Fruit fly (Drosophila melanogaster): ENCODE measurements around the gene CtIP.

The CtIP gene

DNA sequence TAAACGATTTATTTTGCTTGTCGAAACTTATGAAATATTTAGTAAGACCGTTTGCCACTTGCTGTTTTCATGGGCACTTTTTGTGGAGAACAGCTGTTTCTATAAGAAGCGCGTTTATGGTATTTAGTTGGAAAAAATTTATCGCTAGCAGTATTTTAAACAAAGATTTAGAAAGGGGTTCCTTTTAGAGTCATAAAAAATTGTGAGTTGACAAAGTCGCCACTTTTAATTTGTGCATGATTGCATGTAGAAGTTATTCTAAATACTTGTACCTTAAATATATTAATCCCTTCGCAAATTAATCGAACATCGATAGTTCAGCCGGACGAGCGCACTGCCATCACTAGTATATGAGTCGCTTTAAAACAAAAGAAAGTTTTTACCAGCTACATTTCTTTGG lies 3.8 kb upstream of the CtIP start, which contains the start of the genes Las and Psn (continued):
- TF ChIP-seq hbn (GFP tag; IDR thresholded peaks at IDR 0.05; ENCODE audit: partially characterized antibody), result peak; percentile 58; the same call in 1 of the 2 replicates
- TF ChIP-seq odd (GFP tag; optimal IDR thresholded peaks at IDR 0.05), result no peak
- TF ChIP-seq Six4 (GFP tag; optimal IDR thresholded peaks at IDR 0.05), result no peak
- peak; percentile 70 for TF ChIP-seq CG14710 (tag; optimal IDR thresholded peaks at IDR 0.05)
- peak; percentile 10 for TF ChIP-seq HmgZ (tag; optimal IDR thresholded peaks at IDR 0.05)
- no peak for TF ChIP-seq Awh (GFP tag; IDR thresholded peaks at IDR 0.05)
- peak; percentile 88 for TF ChIP-seq sens (GFP tag)
- no peak for TF ChIP-seq Drgx (GFP tag; IDR thresholded peaks at IDR 0.05)
- no peak for TF ChIP-seq CG6765 (GFP tag; optimal IDR thresholded peaks at IDR 0.05)
- TF ChIP-seq CG17612 (GFP tag; IDR thresholded peaks at IDR 0.05), result no peak
- no peak for TF ChIP-seq Mrtf (GFP tag; IDR thresholded peaks at IDR 0.05)
- no peak for TF ChIP-seq CG15011 (GFP tag; optimal IDR thresholded peaks at IDR 0.05)
- TF ChIP-seq CG3838 (GFP tag; optimal IDR thresholded peaks at IDR 0.05), result no peak
- TF ChIP-seq E2f2 (GFP tag; IDR thresholded peaks at IDR 0.05), result peak; percentile 73
- peak; percentile 18 for TF ChIP-seq CG8924 (tag; optimal IDR thresholded peaks at IDR 0.05)
- no peak for TF ChIP-seq sob (GFP tag; IDR thresholded peaks at IDR 0.05)
- no peak for TF ChIP-seq TFAM (GFP tag; optimal IDR thresholded peaks at IDR 0.05)
- no peak for TF ChIP-seq nerfin-2 (GFP tag; IDR thresholded peaks at IDR 0.05; ENCODE audit: partially characterized antibody)
- TF ChIP-seq Pdp1 (GFP tag; optimal IDR thresholded peaks at IDR 0.05), result peak; percentile 28 to 76
- TF ChIP-seq vvl (GFP tag; IDR thresholded peaks at IDR 0.05), result peak; percentile 32; the same call in 1 of the 2 replicates
- peak; percentile 62 for TF ChIP-seq CG17186 (GFP tag; optimal IDR thresholded peaks at IDR 0.05)
- TF ChIP-seq CG2129 (GFP tag; IDR thresholded peaks at IDR 0.05; ENCODE audit: partially characterized antibody), result 0 out of 2 replicates have a peak, but pooled peaks have one; percentile 36
- no peak for TF ChIP-seq CG2875 (GFP tag; optimal IDR thresholded peaks at IDR 0.05)
- no peak for TF ChIP-seq cwo (GFP tag; optimal IDR thresholded peaks at IDR 0.05)
- TF ChIP-seq pfk (GFP tag; optimal IDR thresholded peaks at IDR 0.05), result no peak
- TF ChIP-seq Ets97D (GFP tag; optimal IDR thresholded peaks at IDR 0.05), result peak; percentile 51
- TF ChIP-seq so (GFP tag; IDR thresholded peaks at IDR 0.05), result no peak
- no peak; the same call in 1 of the 2 replicates for TF ChIP-seq tna (GFP tag; IDR thresholded peaks at IDR 0.05; ENCODE audit: partially characterized antibody)
- TF ChIP-seq CG13624 (GFP tag; optimal IDR thresholded peaks at IDR 0.05), result no peak
- no peak for TF ChIP-seq CG10321 (GFP tag; IDR thresholded peaks at IDR 0.05)
- TF ChIP-seq salm (tag; optimal IDR thresholded peaks at IDR 0.05), result no peak
- TF ChIP-seq CG33557 (GFP tag; optimal IDR thresholded peaks at IDR 0.05), result no peak
- no peak for TF ChIP-seq pita (GFP tag; optimal IDR thresholded peaks at IDR 0.05)
- TF ChIP-seq Sin3A (optimal IDR thresholded peaks at IDR 0.05), result peak; percentile 73
- peak; percentile 45; the same call in 1 of the 2 replicates for TF ChIP-seq inv (GFP tag; IDR thresholded peaks at IDR 0.05; ENCODE audit: partially characterized antibody)
- TF ChIP-seq Rfx (GFP tag; IDR thresholded peaks at IDR 0.05), result no peak
- TF ChIP-seq CG12219 (GFP tag; optimal IDR thresholded peaks at IDR 0.05), result no peak
- TF ChIP-seq Nf-YC (tag; optimal IDR thresholded peaks at IDR 0.05), result no peak
- TF ChIP-seq Nf-YB (GFP tag; optimal IDR thresholded peaks at IDR 0.05), result no peak
- peak; percentile 49 for TF ChIP-seq CG2712 (tag; optimal IDR thresholded peaks at IDR 0.05)
- peak; percentile 59; the same call in 2 of the 3 replicates for TF ChIP-seq CG16813 (GFP tag; IDR thresholded peaks at IDR 0.05; ENCODE audit: partially characterized antibody)
- TF ChIP-seq Oaz (GFP tag; IDR thresholded peaks at IDR 0.05), result no peak
- peak; percentile 62 for TF ChIP-seq CG10267 (tag; optimal IDR thresholded peaks at IDR 0.05)
- no peak for TF ChIP-seq ATbp (GFP tag; optimal IDR thresholded peaks at IDR 0.05)
- peak; percentile 62; the same call in 1 of the 2 replicates for TF ChIP-seq sna (GFP tag; IDR thresholded peaks at IDR 0.05; ENCODE audit: partially characterized antibody)
- TF ChIP-seq Bteb2 (GFP tag; optimal IDR thresholded peaks at IDR 0.05), result peak; percentile 34
- no peak for TF ChIP-seq CG6175 (GFP tag; IDR thresholded peaks at IDR 0.05)
- no peak for TF ChIP-seq CG8478 (optimal IDR thresholded peaks at IDR 0.05)
- TF ChIP-seq CHES-1-like (GFP tag; optimal IDR thresholded peaks at IDR 0.05), result peak; percentile 48
- TF ChIP-seq C15 (GFP tag; IDR thresholded peaks at IDR 0.05), result no peak
- peak; percentile 9 for TF ChIP-seq Lhr (GFP tag; optimal IDR thresholded peaks at IDR 0.05)
